Fruit fly (Drosophila melanogaster): ENCODE measurements around the gene DIP-epsilon.

DNA sequence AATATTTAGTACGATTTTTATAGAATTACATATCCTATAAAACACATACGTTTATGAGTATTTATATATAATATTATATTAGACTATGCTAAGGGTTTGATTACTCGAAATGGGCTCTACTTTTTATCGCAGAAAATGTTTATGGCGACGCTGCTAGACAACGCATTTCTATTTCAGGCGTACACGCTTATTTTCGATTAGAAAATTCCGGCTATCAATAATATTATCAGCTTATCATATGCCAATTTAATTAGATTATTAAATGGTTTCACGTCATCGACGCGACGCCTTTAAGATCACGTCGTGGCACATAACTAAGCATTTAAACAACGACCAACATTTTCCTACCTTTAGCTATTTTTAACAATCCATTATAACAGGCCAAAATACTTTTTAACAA lies 15.2 kb upstream of the DIP-epsilon start:
- TF ChIP-seq dmrt93B (GFP tag; optimal IDR thresholded peaks at IDR 0.05) (no peak), Myc (optimal IDR thresholded peaks at IDR 0.05) (no peak), foxo (GFP tag; optimal IDR thresholded peaks at IDR 0.05) (no peak), lola (GFP tag; optimal IDR thresholded peaks at IDR 0.05) (no peak), psq (GFP tag; optimal IDR thresholded peaks at IDR 0.05) (no peak), Rel (GFP tag; optimal IDR thresholded peaks at IDR 0.05) (no peak), Rel (tag; optimal IDR thresholded peaks at IDR 0.05) (no peak), fru (GFP tag; optimal IDR thresholded peaks at IDR 0.05) (no peak)
